Fruit fly (Drosophila melanogaster) Kc167 (cell line): ENCODE data around the gene CG42588.

ENCODE experiments used
- Myc ChIP-seq: fragments of >200 bp; optimal IDR thresholded peaks from 2 replicates; lab custom pipeline; 2017; ENCODE audit warnings: missing external identifiers
- insv ChIP-seq: fragments of >200 bp; optimal IDR thresholded peaks from 3 replicates; lab custom pipeline; 2018; ENCODE audit warnings: missing external identifiers

DNA sequence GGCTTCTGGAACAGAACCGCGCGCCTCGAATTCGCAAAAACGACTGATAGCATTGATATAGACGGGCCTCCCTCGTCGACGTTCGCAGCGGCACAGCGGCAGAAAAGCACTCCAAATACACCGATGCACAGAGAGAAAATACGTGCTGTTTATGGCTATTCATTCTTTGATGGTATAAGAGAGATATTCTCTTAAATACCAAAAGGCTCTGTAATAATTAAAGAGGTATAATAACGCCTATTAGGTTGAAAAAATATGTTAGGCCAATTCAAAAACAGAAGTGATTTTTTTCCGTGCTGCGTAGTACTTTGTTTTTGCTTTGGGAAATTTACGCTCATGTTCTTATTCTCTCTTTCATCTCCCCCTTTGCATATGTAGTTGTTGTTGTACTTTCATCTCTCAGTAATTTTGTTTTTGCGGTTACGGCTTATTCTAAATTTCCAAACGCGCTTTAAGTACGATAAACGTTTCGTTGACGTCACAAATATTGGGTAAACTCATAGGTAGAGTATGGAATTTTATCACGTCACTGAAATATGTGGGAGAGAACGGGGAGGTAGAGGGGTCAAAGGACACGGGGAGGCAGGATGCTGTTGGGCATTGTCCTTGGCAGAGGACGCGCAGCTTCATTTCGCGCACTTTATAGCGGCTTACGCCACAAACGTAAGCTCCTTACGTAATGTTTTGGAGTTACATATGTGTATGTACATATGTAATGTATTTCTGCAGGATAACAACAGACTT, 29.2 kb downstream of the CG42588 start, which contains the start of gene nebu:
- TF ChIP-seq Myc (lab: Kevin White, UChicago) (no peak), insv (lab: Kevin White, UChicago) (no peak)
